Fruit fly (Drosophila melanogaster) whole organism, embryonic: ENCODE results near the gene CG42471.
A peak's percentile ranks its signal among the peaks of the same experiment; 100 is the strongest.

Source experiments
- Blimp-1 ChIP-seq: fragments of 200-800 bp; sonication (Bioruptor generic); optimal IDR thresholded peaks from 3 replicates; lab custom pipeline; 2018; ENCODE audit warnings: missing biosample characterization, missing genetic modification characterization, mild to moderate bottlenecking, moderate library complexity, missing genetic modification reagents
- CG10543 ChIP-seq: fragments of 200-800 bp; sonication (Bioruptor generic); optimal IDR thresholded peaks from 3 replicates; lab custom pipeline; 2017; ENCODE audit warnings: missing biosample characterization, mild to moderate bottlenecking, missing genetic modification characterization, moderate library complexity
- CG13287 ChIP-seq: fragments of 200-800 bp; sonication (Bioruptor generic); IDR thresholded peaks from 2 replicates; pipeline ENCODE4 v1.3.6; 2022; ENCODE audit warnings: missing biosample characterization, missing genetic modification characterization; ENCODE audit not compliant: partially characterized antibody
- CG14441 ChIP-seq: fragments of 200-800 bp; sonication (Bioruptor generic); IDR thresholded peaks from 2 replicates; pipeline ENCODE4 v1.3.6; 2022; ENCODE audit warnings: missing biosample characterization, missing genetic modification characterization
- CG14667 ChIP-seq: fragments of 200-800 bp; sonication (Bioruptor generic); IDR thresholded peaks from 2 replicates; pipeline ENCODE4 v1.3.6; 2022; ENCODE audit warnings: missing biosample characterization, missing genetic modification characterization
- CG16815 ChIP-seq: fragments of 200-800 bp; sonication (Bioruptor generic); optimal IDR thresholded peaks from 3 replicates; lab custom pipeline; 2017; ENCODE audit warnings: missing biosample characterization, mild to moderate bottlenecking, missing genetic modification characterization
- CG17359 ChIP-seq: fragments of 200-800 bp; sonication (Bioruptor generic); optimal IDR thresholded peaks from 3 replicates; lab custom pipeline; 2018; ENCODE audit warnings: missing biosample characterization, mild to moderate bottlenecking, missing genetic modification characterization, moderate library complexity
- CG34376 ChIP-seq: fragments of 200-800 bp; sonication (Bioruptor generic); optimal IDR thresholded peaks from 2 replicates; lab custom pipeline; 2018; ENCODE audit warnings: missing biosample characterization, mild to moderate bottlenecking, missing genetic modification characterization
- CG6175 ChIP-seq: fragments of 200-800 bp; sonication (Bioruptor generic); IDR thresholded peaks from 3 replicates; pipeline ENCODE4 v1.3.6; 2022; ENCODE audit warnings: missing biosample characterization, missing genetic modification characterization
- D19B ChIP-seq: fragments of 200-800 bp; sonication (Bioruptor generic); optimal IDR thresholded peaks from 2 replicates; lab custom pipeline; 2017; ENCODE audit warnings: missing biosample characterization, mild to moderate bottlenecking, missing genetic modification characterization
- Dip3 ChIP-seq: fragments of 200-800 bp; sonication (Bioruptor generic); optimal IDR thresholded peaks from 3 replicates; lab custom pipeline; 2016; ENCODE audit warnings: missing biosample characterization, missing genetic modification characterization
- Ets65A ChIP-seq: fragments of 200-800 bp; sonication (Bioruptor generic); peaks from one replicate; lab custom pipeline; 2016; ENCODE audit warnings: missing biosample characterization, missing genetic modification characterization
- GATAe ChIP-seq: fragments of 200-800 bp; sonication (Bioruptor generic); conservative IDR thresholded peaks from 2 replicates; pipeline ENCODE4 v1.3.6; 2022; ENCODE audit warnings: missing biosample characterization, missing genetic modification characterization
- Gsc ChIP-seq: fragments of 200-800 bp; sonication (Bioruptor generic); IDR thresholded peaks from 2 replicates; pipeline ENCODE4 v1.3.6; 2022; ENCODE audit warnings: missing biosample characterization, missing genetic modification characterization
- Hmr ChIP-seq: fragments of 200-800 bp; sonication (Bioruptor generic); optimal IDR thresholded peaks from 3 replicates; lab custom pipeline; 2017; ENCODE audit warnings: mild to moderate bottlenecking, missing biosample characterization, missing genetic modification reagents, missing genetic modification characterization
- Hr51 ChIP-seq, 2 experiments: fragments of 200-800 bp; sonication (Bioruptor generic); optimal IDR thresholded peaks; 2 replicates in 1 of 2; 3 replicates in 1 of 2; lab custom pipeline; 2016 to 2018; ENCODE audit warnings: missing biosample characterization in 2 of 2, missing genetic modification characterization in 2 of 2, mild to moderate bottlenecking in 1 of 2, moderate library complexity in 1 of 2
- Hr78 ChIP-seq, 2 experiments: fragments of 200-800 bp in 1 of 2; fragments of >200 bp in 1 of 2; sonication (Bioruptor generic) in 1 of 2; optimal IDR thresholded peaks; 2 replicates each; lab custom pipeline; 2017 to 2019; ENCODE audit warnings: missing biosample characterization in 2 of 2, missing genetic modification characterization in 2 of 2, mild to moderate bottlenecking in 1 of 2, moderate library complexity in 1 of 2
- Med ChIP-seq: fragments of 200-800 bp; sonication (Bioruptor generic); peaks from one replicate; lab custom pipeline; 2016; ENCODE audit warnings: missing biosample characterization, missing genetic modification characterization, mild to moderate bottlenecking, inconsistent platforms, moderate library complexity
- Optix ChIP-seq: fragments of 200-800 bp; sonication (Bioruptor generic); IDR thresholded peaks from 3 replicates; pipeline ENCODE4 v1.3.6; 2022; ENCODE audit warnings: missing biosample characterization, missing genetic modification characterization
- Vsx1 ChIP-seq: fragments of 200-800 bp; sonication (Bioruptor generic); optimal IDR thresholded peaks from 2 replicates; lab custom pipeline; 2017; ENCODE audit warnings: missing biosample characterization, mild to moderate bottlenecking, missing genetic modification characterization, missing genetic modification reagents
- Xrp1 ChIP-seq: fragments of 200-800 bp; sonication (Bioruptor generic); IDR thresholded peaks from 2 replicates; pipeline ENCODE4 v1.3.6; 2022; ENCODE audit warnings: missing biosample characterization, missing genetic modification characterization
- ato ChIP-seq: fragments of 200-800 bp; sonication (Bioruptor generic); IDR thresholded peaks from 2 replicates; pipeline ENCODE4 v1.3.6; 2022; ENCODE audit warnings: missing biosample characterization, missing genetic modification characterization; ENCODE audit not compliant: partially characterized antibody
- btn ChIP-seq: fragments of 200-800 bp; sonication (Bioruptor generic); optimal IDR thresholded peaks from 2 replicates; lab custom pipeline; 2016; ENCODE audit warnings: missing biosample characterization, missing genetic modification characterization
- cwo ChIP-seq: fragments of 200-800 bp; sonication (Bioruptor generic); optimal IDR thresholded peaks from 3 replicates; lab custom pipeline; 2017; ENCODE audit warnings: missing biosample characterization, missing genetic modification characterization, mild to moderate bottlenecking, moderate library complexity, missing genetic modification reagents
- dm ChIP-seq: fragments of 200-800 bp; sonication (Bioruptor generic); optimal IDR thresholded peaks from 3 replicates; lab custom pipeline; 2016; ENCODE audit warnings: missing biosample characterization, missing genetic modification characterization
- dysf ChIP-seq: fragments of 200-800 bp; sonication (Bioruptor generic); IDR thresholded peaks from 3 replicates; pipeline ENCODE4 v1.3.6; 2022; ENCODE audit warnings: missing biosample characterization, missing genetic modification characterization
- exex ChIP-seq: fragments of 200-800 bp; sonication (Bioruptor generic); optimal IDR thresholded peaks from 4 replicates; lab custom pipeline; 2018; ENCODE audit warnings: missing biosample characterization, mild to moderate bottlenecking, missing genetic modification characterization, moderate library complexity
- fd3F ChIP-seq: fragments of 200-800 bp; sonication (Bioruptor generic); optimal IDR thresholded peaks from 2 replicates; lab custom pipeline; 2018; ENCODE audit warnings: missing biosample characterization, mild to moderate bottlenecking, missing genetic modification characterization, moderate library complexity
- grn ChIP-seq: fragments of 200-800 bp; sonication (Bioruptor generic); optimal IDR thresholded peaks from 3 replicates; lab custom pipeline; 2017; ENCODE audit warnings: missing biosample characterization, missing genetic modification characterization
- kah ChIP-seq: fragments of 200-800 bp; sonication (Bioruptor generic); optimal IDR thresholded peaks from 2 replicates; lab custom pipeline; 2018; ENCODE audit warnings: missing biosample characterization, mild to moderate bottlenecking, missing genetic modification characterization
- ken ChIP-seq: fragments of 200-800 bp; sonication (Bioruptor generic); IDR thresholded peaks from 3 replicates; pipeline ENCODE4 v1.3.6; 2022; ENCODE audit warnings: missing biosample characterization, missing genetic modification characterization
- lab ChIP-seq: fragments of 200-800 bp; sonication (Bioruptor generic); optimal IDR thresholded peaks from 3 replicates; lab custom pipeline; 2017; ENCODE audit warnings: missing biosample characterization, missing genetic modification characterization, mild to moderate bottlenecking, moderate library complexity, missing genetic modification reagents
- mirr ChIP-seq: fragments of 200-800 bp; sonication (Bioruptor generic); optimal IDR thresholded peaks from 3 replicates; lab custom pipeline; 2018; ENCODE audit warnings: missing biosample characterization, mild to moderate bottlenecking, missing genetic modification characterization
- pita ChIP-seq: fragments of 200-800 bp; sonication (Bioruptor generic); optimal IDR thresholded peaks from 2 replicates; lab custom pipeline; 2017; ENCODE audit warnings: missing biosample characterization, mild to moderate bottlenecking, missing genetic modification characterization
- ro ChIP-seq: fragments of 200-800 bp; sonication (Bioruptor generic); IDR thresholded peaks from 2 replicates; pipeline ENCODE4 v1.3.6; 2022; ENCODE audit warnings: missing biosample characterization, missing genetic modification characterization
- sisA ChIP-seq: fragments of 200-800 bp; sonication (Bioruptor generic); IDR thresholded peaks from 2 replicates; pipeline ENCODE4 v1.3.6; 2022; ENCODE audit warnings: missing biosample characterization, missing genetic modification characterization
- sob ChIP-seq: fragments of 200-800 bp; sonication (Bioruptor generic); IDR thresholded peaks from 2 replicates; pipeline ENCODE4 v1.3.6; 2022; ENCODE audit warnings: missing biosample characterization, missing genetic modification characterization
- sug ChIP-seq: fragments of 200-800 bp; optimal IDR thresholded peaks from 2 replicates; lab custom pipeline; 2019; ENCODE audit warnings: missing biosample characterization, mild to moderate bottlenecking, missing genetic modification characterization, moderate library complexity
- zen ChIP-seq: fragments of 200-800 bp; sonication (Bioruptor generic); optimal IDR thresholded peaks from 3 replicates; lab custom pipeline; 2018; ENCODE audit warnings: missing biosample characterization, mild to moderate bottlenecking, missing genetic modification characterization, moderate library complexity

CG42471 gene

dm6 chr2L:11740595-11740994 lies 13.2 kb downstream of the CG42471 start (continued):
- TF ChIP-seq dysf (GFP tag; lab: Robert Waterston, UW) (no peak), Ets65A (peak; percentile 81)

DNA sequence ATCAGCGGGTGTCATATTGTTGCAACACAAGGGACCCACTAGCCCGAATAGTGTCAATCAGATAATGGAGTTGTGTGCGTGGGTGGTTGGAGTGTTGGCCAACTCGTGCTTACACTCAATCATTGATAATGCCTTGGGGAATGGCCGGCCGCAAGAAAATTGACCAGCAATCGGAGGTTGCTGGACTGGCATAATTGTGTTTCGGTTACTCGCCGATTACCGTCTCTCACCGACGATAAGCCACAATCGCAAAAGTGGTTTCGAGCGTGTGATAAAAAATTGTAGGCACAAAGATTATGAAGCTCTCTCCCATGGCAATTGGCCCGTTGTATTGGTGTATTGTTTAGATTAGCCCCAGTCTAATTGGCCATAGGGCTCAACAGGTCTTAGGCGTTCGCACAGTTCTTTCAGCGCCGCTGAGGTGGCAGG lies 15.3 kb downstream of the CG42471 start, which contains the start of gene Vha100-5:
Gene Vha100-5 (plus strand): TSS at position 395 of the 429 bp plus-strand sequence.
- TF ChIP-seq kah, result no peak
- 0 out of 3 replicates have a peak, but pooled peaks have one; percentile 28 for TF ChIP-seq CG6175 (GFP tag; lab: Robert Waterston, UW)
- TF ChIP-seq CG14441 (GFP tag; lab: Robert Waterston, UW), result no peak
- TF ChIP-seq dm, result no peak
- TF ChIP-seq Dip3 (GFP tag; lab: Kevin White, UChicago), result no peak
- no peak for TF ChIP-seq Hr51 (GFP tag; optimal IDR thresholded peaks at IDR 0.05; lab: Kevin White, UChicago)
- TF ChIP-seq CG10543, result peak; percentile 17
- no peak for TF ChIP-seq Optix (GFP tag; lab: Robert Waterston, UW)
- TF ChIP-seq CG34376 (GFP tag; lab: Kevin White, UChicago), result peak; percentile 79
- 0 out of 2 replicates have a peak, but pooled peaks have one; percentile 11 for TF ChIP-seq sob (GFP tag; lab: Robert Waterston, UW)
- TF ChIP-seq ro, result no peak
- TF ChIP-seq D19B (GFP tag; lab: Kevin White, UChicago), result no peak
- peak; percentile 53 for TF ChIP-seq cwo (GFP tag; lab: Kevin White, UChicago)
- TF ChIP-seq Blimp-1 (GFP tag; lab: Kevin White, UChicago), result no peak
- no peak for TF ChIP-seq ato (GFP tag; lab: Robert Waterston, UW)
- TF ChIP-seq CG16815 (GFP tag; lab: Kevin White, UChicago), result no peak
- TF ChIP-seq ken (GFP tag; lab: Robert Waterston, UW), result no peak
- no peak for TF ChIP-seq Xrp1
- peak; percentile 67 for TF ChIP-seq Vsx1 (GFP tag; lab: Kevin White, UChicago)
- peak; percentile 72 for TF ChIP-seq sug (tag; lab: Kevin White, UChicago)
- peak; percentile 92 for TF ChIP-seq exex
- no peak for TF ChIP-seq CG13287 (GFP tag; lab: Robert Waterston, UW)
- TF ChIP-seq lab, result peak; percentile 74
- TF ChIP-seq btn (GFP tag; lab: Kevin White, UChicago), result no peak
- no peak for TF ChIP-seq Hr78 (GFP tag; optimal IDR thresholded peaks at IDR 0.05; lab: Kevin White, UChicago)
- TF ChIP-seq sisA (GFP tag; lab: Robert Waterston, UW), result no peak
- TF ChIP-seq grn (GFP tag; lab: Kevin White, UChicago), result peak; percentile 72
- no peak for TF ChIP-seq CG14667 (GFP tag; lab: Robert Waterston, UW)
- TF ChIP-seq CG17359 (tag; lab: Kevin White, UChicago), result no peak
- peak; percentile 0 for TF ChIP-seq Hmr (GFP tag; lab: Kevin White, UChicago)
- TF ChIP-seq pita (GFP tag; lab: Kevin White, UChicago), result no peak
- TF ChIP-seq Med (GFP tag; lab: Kevin White, UChicago), result peak; percentile 32
- TF ChIP-seq fd3F (GFP tag; lab: Kevin White, UChicago), result no peak
- peak; percentile 83 for TF ChIP-seq mirr (GFP tag; lab: Kevin White, UChicago)
- no peak for TF ChIP-seq zen (tag; lab: Kevin White, UChicago)
- TF ChIP-seq GATAe (GFP tag; lab: Robert Waterston, UW), result peak; percentile 71; the same call in 1 of the 2 replicates
- TF ChIP-seq Gsc, result no peak
